Worm (Caenorhabditis elegans): ENCODE measurements around the gene smf-2.

The smf-2 gene

ce11 chrX:6749124-6749822, 30.8 kb upstream of the smf-2 start:
- TF ChIP-seq blmp-1 (tag; optimal IDR thresholded peaks at IDR 0.05; ENCODE audit: insufficient read depth) (peak; percentile 66), F13H6.1 (tag; optimal IDR thresholded peaks at IDR 0.05) (peak; percentile 83), crh-2 (tag; optimal IDR thresholded peaks at IDR 0.05) (peak; percentile 47), peb-1 (tag; optimal IDR thresholded peaks at IDR 0.05) (no peak), gmeb-1 (tag; optimal IDR thresholded peaks at IDR 0.05) (peak; percentile 61), sma-9 (GFP tag; optimal IDR thresholded peaks at IDR 0.05) (peak; percentile 83), sma-9 (tag; optimal IDR thresholded peaks at IDR 0.05) (no peak), nhr-129 (tag; optimal IDR thresholded peaks at IDR 0.05) (peak; percentile 97), sma-3 (GFP tag; optimal IDR thresholded peaks at IDR 0.05) (peak; percentile 96), egl-27 (tag; optimal IDR thresholded peaks at IDR 0.05) (peak; percentile 14), zag-1 (tag; optimal IDR thresholded peaks at IDR 0.05) (no peak), skn-1 (tag; optimal IDR thresholded peaks at IDR 0.05) (no peak), nhr-21 (tag; optimal IDR thresholded peaks at IDR 0.05) (peak; percentile 97), ztf-4 (tag; optimal IDR thresholded peaks at IDR 0.05) (peak; percentile 20), sem-4 (tag; optimal IDR thresholded peaks at IDR 0.05) (peak; percentile 26), ama-1 (optimal IDR thresholded peaks at IDR 0.05) (no peak), fos-1 (tag; optimal IDR thresholded peaks at IDR 0.05) (peak; percentile 7), unc-62 (GFP tag; optimal IDR thresholded peaks at IDR 0.05) (no peak), mbf-1 (tag; optimal IDR thresholded peaks at IDR 0.05) (no peak), mdl-1 (tag; optimal IDR thresholded peaks at IDR 0.05) (peak; percentile 98 to 99), elt-1 (tag; optimal IDR thresholded peaks at IDR 0.05) (no peak), nhr-6 (tag; optimal IDR thresholded peaks at IDR 0.05) (peak; percentile 30), nhr-12 (tag; optimal IDR thresholded peaks at IDR 0.05) (no peak), ceh-16 (tag; optimal IDR thresholded peaks at IDR 0.05) (no peak), Y55F3AM.14 (GFP tag; optimal IDR thresholded peaks at IDR 0.05) (peak; percentile 75), lsy-2 (tag; optimal IDR thresholded peaks at IDR 0.05) (peak in 1 of 2 experiments; percentile 53), unc-39 (tag; optimal IDR thresholded peaks at IDR 0.05) (no peak), R02D3.7 (tag; optimal IDR thresholded peaks at IDR 0.05) (no peak), nhr-10 (tag; optimal IDR thresholded peaks at IDR 0.05) (no peak), nhr-25 (tag; optimal IDR thresholded peaks at IDR 0.05) (peak; percentile 92), lin-39 (tag; optimal IDR thresholded peaks at IDR 0.05) (no peak), mab-5 (tag; optimal IDR thresholded peaks at IDR 0.05) (no peak)

ce11 chrX:6747906-6748356, 29.4 kb upstream of the smf-2 start:
- TF ChIP-seq elt-3 (tag; optimal IDR thresholded peaks at IDR 0.05) (no peak), blmp-1 (tag; optimal IDR thresholded peaks at IDR 0.05; ENCODE audit: insufficient read depth) (peak; percentile 0), sma-3 (GFP tag; optimal IDR thresholded peaks at IDR 0.05) (peak; percentile 87), nhr-21 (tag; optimal IDR thresholded peaks at IDR 0.05) (peak; percentile 23), alr-1 (tag; optimal IDR thresholded peaks at IDR 0.05) (no peak), ZK546.5 (tag; optimal IDR thresholded peaks at IDR 0.05) (no peak), ztf-4 (tag; optimal IDR thresholded peaks at IDR 0.05) (no peak), gmeb-1 (tag; optimal IDR thresholded peaks at IDR 0.05) (peak; percentile 8), lsy-2 (tag; optimal IDR thresholded peaks at IDR 0.05) (peak in 1 of 2 experiments; percentile 20), F13H6.1 (tag; optimal IDR thresholded peaks at IDR 0.05) (peak; percentile 55), R02D3.7 (tag; optimal IDR thresholded peaks at IDR 0.05) (no peak), ama-1 (optimal IDR thresholded peaks at IDR 0.05) (no peak), lin-11 (tag; optimal IDR thresholded peaks at IDR 0.05) (no peak), lin-39 (tag; optimal IDR thresholded peaks at IDR 0.05) (no peak), nhr-77 (tag; optimal IDR thresholded peaks at IDR 0.05) (no peak), nhr-10 (tag; optimal IDR thresholded peaks at IDR 0.05) (no peak), elt-1 (tag; optimal IDR thresholded peaks at IDR 0.05) (no peak), dmd-4 (tag; optimal IDR thresholded peaks at IDR 0.05) (no peak), unc-55 (GFP tag; optimal IDR thresholded peaks at IDR 0.05) (no peak), ztf-1 (GFP tag; conservative IDR thresholded peaks at IDR 0.05) (no peak), Y55F3AM.14 (GFP tag; optimal IDR thresholded peaks at IDR 0.05) (no peak), mdl-1 (tag; optimal IDR thresholded peaks at IDR 0.05) (peak; percentile 76 to 83), snpc-4 (tag; optimal IDR thresholded peaks at IDR 0.05) (no peak), nhr-6 (tag; optimal IDR thresholded peaks at IDR 0.05) (no peak), unc-39 (tag; optimal IDR thresholded peaks at IDR 0.05) (no peak), egl-27 (tag; optimal IDR thresholded peaks at IDR 0.05) (no peak), aly-2 (tag; optimal IDR thresholded peaks at IDR 0.05) (no peak), nhr-129 (tag; optimal IDR thresholded peaks at IDR 0.05) (peak; percentile 78), nhr-23 (tag; optimal IDR thresholded peaks at IDR 0.05) (no peak), lin-13 (GFP tag; optimal IDR thresholded peaks at IDR 0.05) (no peak), ceh-82 (tag; optimal IDR thresholded peaks at IDR 0.05) (no peak), C34F6.9 (tag; optimal IDR thresholded peaks at IDR 0.05) (no peak), crh-2 (tag; optimal IDR thresholded peaks at IDR 0.05) (peak; percentile 50), ceh-16 (tag; optimal IDR thresholded peaks at IDR 0.05) (no peak), nhr-11 (tag; optimal IDR thresholded peaks at IDR 0.05) (no peak), skn-1 (tag; optimal IDR thresholded peaks at IDR 0.05) (no peak), sma-9 (GFP tag; optimal IDR thresholded peaks at IDR 0.05) (peak; percentile 71), sma-9 (tag; optimal IDR thresholded peaks at IDR 0.05) (no peak), sem-4 (tag; optimal IDR thresholded peaks at IDR 0.05) (no peak), mab-5 (tag; optimal IDR thresholded peaks at IDR 0.05) (no peak), ztf-11 (tag; optimal IDR thresholded peaks at IDR 0.05) (no peak), nhr-25 (tag; optimal IDR thresholded peaks at IDR 0.05) (no peak)

Data from whole organism, L2 larva.